Worm (Caenorhabditis elegans): ENCODE results near the gene attf-4.

DNA sequence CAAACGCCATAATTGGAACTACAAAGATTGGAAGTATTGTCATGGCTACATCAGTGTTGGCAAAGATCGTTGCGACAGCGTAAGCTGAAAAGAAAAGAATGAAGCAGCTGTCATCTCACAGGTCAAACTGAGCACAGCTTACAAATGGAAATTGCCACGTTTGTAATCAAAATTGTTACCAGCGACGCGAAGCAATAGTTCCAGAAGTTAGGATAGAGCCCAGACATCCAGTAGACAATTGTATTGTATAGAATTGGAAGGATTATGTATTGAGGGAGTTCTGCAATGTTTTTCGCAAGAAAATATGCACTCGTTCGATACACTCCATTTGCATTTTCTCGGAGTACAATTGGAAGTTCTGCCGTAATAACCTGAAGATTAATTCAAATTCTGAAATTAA lies 4.9 kb downstream of the attf-4 start:
- no peak for TF ChIP-seq aly-2 (tag; optimal IDR thresholded peaks at IDR 0.05)
- no peak for TF ChIP-seq ama-1 (optimal IDR thresholded peaks at IDR 0.05)
- TF ChIP-seq fos-1 (tag; optimal IDR thresholded peaks at IDR 0.05), result no peak
- TF ChIP-seq elt-3 (tag; optimal IDR thresholded peaks at IDR 0.05), result no peak
- no peak for TF ChIP-seq dpl-1 (GFP tag; optimal IDR thresholded peaks at IDR 0.05)
- no peak for TF ChIP-seq tbx-2 (tag; optimal IDR thresholded peaks at IDR 0.05)
- no peak for TF ChIP-seq aha-1 (tag; optimal IDR thresholded peaks at IDR 0.05)
